Worm (Caenorhabditis elegans) whole organism, mixed stage, embryonic: ENCODE data around the gene F43C11.11.

ENCODE experiments used
- bed-3 ChIP-seq: fragments of 200-800 bp; sonication (Bioruptor generic); optimal IDR thresholded peaks from 3 replicates; lab custom pipeline; 2018; ENCODE audit warnings: mild to moderate bottlenecking, missing genetic modification characterization, moderate library complexity, missing compliant biosample characterization
- blmp-1 ChIP-seq: fragments of 150-350 bp; optimal IDR thresholded peaks from 2 replicates; lab custom pipeline; 2014; ENCODE audit warnings: missing biosample characterization, missing genetic modification characterization
- elt-3 ChIP-seq: fragments of 150-350 bp; optimal IDR thresholded peaks from 2 replicates; lab custom pipeline; 2014; ENCODE audit warnings: missing biosample characterization, missing genetic modification characterization
- lin-13 ChIP-seq: fragments of 150-350 bp; optimal IDR thresholded peaks from 2 replicates; lab custom pipeline; 2014; ENCODE audit warnings: missing biosample characterization, missing genetic modification characterization
- nhr-2 ChIP-seq: fragments of 150-350 bp; optimal IDR thresholded peaks from 2 replicates; lab custom pipeline; 2014; ENCODE audit warnings: missing biosample characterization, missing genetic modification characterization
- sem-2 ChIP-seq: fragments of 200-800 bp; sonication (Bioruptor generic); optimal IDR thresholded peaks from 2 replicates; lab custom pipeline; 2018; ENCODE audit warnings: mild to moderate bottlenecking, missing genetic modification characterization, missing compliant biosample characterization
- snpc-4 ChIP-seq: fragments of 150-350 bp; optimal IDR thresholded peaks from 2 replicates; lab custom pipeline; 2014; ENCODE audit warnings: missing biosample characterization, missing genetic modification characterization
- sptf-1 ChIP-seq: sonication (generic microtip); optimal IDR thresholded peaks from 2 replicates; lab custom pipeline; 2017; ENCODE audit warnings: mild to moderate bottlenecking, missing genetic modification characterization, moderate library complexity, missing compliant biosample characterization
- unc-62 ChIP-seq: fragments of 150-350 bp; optimal IDR thresholded peaks from 2 replicates; lab custom pipeline; 2014; ENCODE audit warnings: missing biosample characterization, missing genetic modification reagents, missing genetic modification characterization
- ztf-11 ChIP-seq: fragments of 150-350 bp; optimal IDR thresholded peaks from 2 replicates; lab custom pipeline; 2014; ENCODE audit warnings: missing biosample characterization, missing genetic modification characterization

DNA sequence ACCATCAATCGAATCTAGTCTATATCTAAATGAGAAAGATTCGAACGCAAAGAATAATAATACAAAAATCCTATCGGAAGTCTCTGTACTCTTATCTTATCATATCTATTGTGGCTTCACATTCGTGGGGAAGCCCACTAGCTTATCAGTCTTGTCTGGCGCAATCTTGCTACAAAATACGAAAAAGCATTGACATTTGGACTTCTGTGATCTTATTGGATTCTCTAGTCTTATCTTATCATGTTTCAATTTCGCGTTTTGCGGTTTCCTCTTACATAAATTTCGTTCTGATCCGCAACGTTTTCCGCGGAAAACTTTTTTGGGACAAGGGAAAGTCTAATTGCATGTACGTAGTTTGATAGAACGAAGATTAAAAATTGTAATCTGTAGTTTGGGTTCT, 36.2 kb upstream of the F43C11.11 start:
- TF ChIP-seq blmp-1 (tag; lab: Kevin White, UChicago) (no peak), ztf-11 (tag; lab: Kevin White, UChicago) (no peak), lin-13 (no peak), sptf-1 (tag; lab: Kevin White, UChicago) (no peak), unc-62 (GFP tag; lab: Kevin White, UChicago) (no peak), snpc-4 (tag; lab: Kevin White, UChicago) (no peak), bed-3 (GFP tag; lab: Kevin White, UChicago) (no peak), nhr-2 (no peak), sem-2 (no peak), elt-3 (tag; lab: Kevin White, UChicago) (no peak)
